Fruit fly (Drosophila melanogaster) whole organism, embryonic: Measurements from ENCODE around the gene Arp6.

Source experiments
- Abd-B ChIP-seq: fragments of 200-800 bp; sonication (Bioruptor generic); optimal IDR thresholded peaks from 2 replicates; lab custom pipeline; 2018; ENCODE audit warnings: missing biosample characterization, mild to moderate bottlenecking, missing genetic modification characterization, moderate library complexity
- Atf6 ChIP-seq: fragments of 200-800 bp; sonication (Bioruptor generic); IDR thresholded peaks from 2 replicates; pipeline ENCODE4 v1.3.6; 2022; ENCODE audit warnings: missing biosample characterization, missing genetic modification characterization
- CG12104 ChIP-seq: fragments of 200-800 bp; sonication (Bioruptor generic); optimal IDR thresholded peaks from 3 replicates; lab custom pipeline; 2016; ENCODE audit warnings: missing biosample characterization, missing genetic modification characterization
- CG14014 ChIP-seq: fragments of 200-800 bp; sonication (Bioruptor generic); IDR thresholded peaks from 2 replicates; pipeline ENCODE4 v1.3.6; 2022; ENCODE audit warnings: missing biosample characterization, missing genetic modification characterization
- CG14441 ChIP-seq: fragments of 200-800 bp; sonication (Bioruptor generic); IDR thresholded peaks from 2 replicates; pipeline ENCODE4 v1.3.6; 2022; ENCODE audit warnings: missing biosample characterization, missing genetic modification characterization
- CG15073 ChIP-seq: fragments of 200-800 bp; sonication (Bioruptor generic); optimal IDR thresholded peaks from 2 replicates; lab custom pipeline; 2016; ENCODE audit warnings: missing biosample characterization, missing genetic modification characterization
- CG17361 ChIP-seq: fragments of 200-800 bp; sonication (Bioruptor generic); IDR thresholded peaks from 3 replicates; pipeline ENCODE4 v1.3.6; 2022; ENCODE audit warnings: missing biosample characterization, missing genetic modification characterization
- CG18476 ChIP-seq: fragments of 200-800 bp; sonication (Bioruptor generic); optimal IDR thresholded peaks from 2 replicates; lab custom pipeline; 2016; ENCODE audit warnings: missing biosample characterization, mild to moderate bottlenecking, missing genetic modification characterization
- CG2116 ChIP-seq: fragments of 200-800 bp; sonication (Bioruptor generic); optimal IDR thresholded peaks from 3 replicates; lab custom pipeline; 2018; ENCODE audit warnings: missing biosample characterization, mild to moderate bottlenecking, missing genetic modification characterization
- CG2129 ChIP-seq: fragments of 200-800 bp; sonication (Bioruptor generic); IDR thresholded peaks from 2 replicates; pipeline ENCODE4 v1.3.6; 2022; ENCODE audit warnings: missing biosample characterization, missing genetic modification characterization; ENCODE audit not compliant: partially characterized antibody
- CG30431 ChIP-seq: fragments of 200-800 bp; sonication (Bioruptor generic); optimal IDR thresholded peaks from 2 replicates; lab custom pipeline; 2017; ENCODE audit warnings: missing biosample characterization, missing genetic modification characterization
- CG4707 ChIP-seq: fragments of 200-800 bp; sonication (Bioruptor generic); optimal IDR thresholded peaks from 2 replicates; lab custom pipeline; 2018; ENCODE audit warnings: missing biosample characterization, mild to moderate bottlenecking, missing genetic modification characterization, moderate library complexity
- CG6683 ChIP-seq: fragments of 200-800 bp; sonication (Bioruptor generic); optimal IDR thresholded peaks from 2 replicates; lab custom pipeline; 2017; ENCODE audit warnings: missing biosample characterization, mild to moderate bottlenecking, missing genetic modification characterization, missing genetic modification reagents
- CG9727 ChIP-seq: fragments of 200-800 bp; sonication (Bioruptor generic); optimal IDR thresholded peaks from 3 replicates; lab custom pipeline; 2017; ENCODE audit warnings: missing biosample characterization, mild to moderate bottlenecking, missing genetic modification characterization
- E2f2 ChIP-seq: fragments of 200-800 bp; sonication (Bioruptor generic); IDR thresholded peaks from 2 replicates; pipeline ENCODE4 v1.3.6; 2022; ENCODE audit warnings: missing biosample characterization, missing genetic modification characterization
- Hand ChIP-seq: fragments of 200-800 bp; sonication (Bioruptor generic); optimal IDR thresholded peaks from 2 replicates; lab custom pipeline; 2017; ENCODE audit warnings: mild to moderate bottlenecking, missing biosample characterization, missing genetic modification reagents, missing genetic modification characterization
- Hr39 ChIP-seq: fragments of >200 bp; optimal IDR thresholded peaks from 2 replicates; lab custom pipeline; 2017
- MBD-R2 ChIP-seq: fragments of 200-800 bp; sonication (Bioruptor generic); IDR thresholded peaks from 2 replicates; pipeline ENCODE4 v1.3.6; 2022; ENCODE audit warnings: missing biosample characterization, missing genetic modification characterization
- Med ChIP-seq: fragments of 200-800 bp; sonication (Bioruptor generic); peaks from one replicate; lab custom pipeline; 2016; ENCODE audit warnings: missing biosample characterization, missing genetic modification characterization, mild to moderate bottlenecking, inconsistent platforms, moderate library complexity
- Neu2 ChIP-seq: fragments of 200-800 bp; sonication (Bioruptor generic); optimal IDR thresholded peaks from 3 replicates; lab custom pipeline; 2016; ENCODE audit warnings: missing biosample characterization, missing genetic modification characterization, borderline replicate concordance
- Opbp ChIP-seq: fragments of 200-800 bp; sonication (Bioruptor generic); IDR thresholded peaks from 3 replicates; pipeline ENCODE4 v1.3.6; 2022; ENCODE audit warnings: missing biosample characterization, missing genetic modification characterization; ENCODE audit not compliant: partially characterized antibody
- Rx ChIP-seq: fragments of 200-800 bp; sonication (Bioruptor generic); IDR thresholded peaks from 2 replicates; pipeline ENCODE4 v1.3.6; 2022; ENCODE audit warnings: missing biosample characterization, missing genetic modification characterization
- Stat92E ChIP-seq, 3 experiments: fragments of >200 bp in 2 of 3; fragments of 200-800 bp in 1 of 3; sonication (Bioruptor generic) in 1 of 3; optimal IDR thresholded peaks; 2 replicates each; lab custom pipeline; 2017 to 2019; ENCODE audit warnings: missing biosample characterization in 3 of 3, missing genetic modification characterization in 3 of 3, mild to moderate bottlenecking in 1 of 3, moderate library complexity in 1 of 3
- TFAM ChIP-seq: fragments of 200-800 bp; sonication (Bioruptor generic); optimal IDR thresholded peaks from 2 replicates; lab custom pipeline; 2017; ENCODE audit warnings: missing biosample characterization, missing genetic modification characterization, inconsistent platforms
- al ChIP-seq: fragments of 200-800 bp; sonication (Bioruptor generic); IDR thresholded peaks from 2 replicates; pipeline ENCODE4 v1.3.6; 2022; ENCODE audit warnings: missing biosample characterization, missing genetic modification characterization
- ash1 ChIP-seq: fragments of 200-800 bp; sonication (Bioruptor generic); optimal IDR thresholded peaks from 2 replicates; lab custom pipeline; 2018; ENCODE audit warnings: missing biosample characterization, mild to moderate bottlenecking, missing genetic modification characterization
- az2 ChIP-seq: fragments of 200-800 bp; sonication (Bioruptor generic); optimal IDR thresholded peaks from 3 replicates; lab custom pipeline; 2016; ENCODE audit warnings: missing biosample characterization, missing genetic modification characterization
- bbx ChIP-seq: fragments of 200-800 bp; sonication (Bioruptor generic); IDR thresholded peaks from 2 replicates; pipeline ENCODE4 v1.3.6; 2022; ENCODE audit warnings: missing biosample characterization, missing genetic modification characterization; ENCODE audit not compliant: partially characterized antibody
- btn ChIP-seq: fragments of 200-800 bp; sonication (Bioruptor generic); optimal IDR thresholded peaks from 2 replicates; lab custom pipeline; 2016; ENCODE audit warnings: missing biosample characterization, missing genetic modification characterization
- ci ChIP-seq: fragments of 200-800 bp; sonication (Bioruptor generic); IDR thresholded peaks from 3 replicates; pipeline ENCODE4 v1.3.6; 2022; ENCODE audit warnings: missing biosample characterization, missing genetic modification characterization
- dimm ChIP-seq: fragments of 200-800 bp; sonication (Bioruptor generic); IDR thresholded peaks from 2 replicates; pipeline ENCODE4 v1.3.6; 2022; ENCODE audit warnings: missing biosample characterization, missing genetic modification characterization
- emc ChIP-seq: fragments of 200-800 bp; sonication (Bioruptor generic); optimal IDR thresholded peaks from 2 replicates; lab custom pipeline; 2016; ENCODE audit warnings: missing biosample characterization, missing genetic modification characterization
- ewg ChIP-seq: fragments of 200-800 bp; sonication (Bioruptor generic); optimal IDR thresholded peaks from 3 replicates; lab custom pipeline; 2017; ENCODE audit warnings: mild to moderate bottlenecking, missing biosample characterization, missing genetic modification reagents, missing genetic modification characterization
- fd3F ChIP-seq: fragments of 200-800 bp; sonication (Bioruptor generic); optimal IDR thresholded peaks from 2 replicates; lab custom pipeline; 2018; ENCODE audit warnings: missing biosample characterization, mild to moderate bottlenecking, missing genetic modification characterization, moderate library complexity
- fd96Cb ChIP-seq: fragments of 200-800 bp; sonication (Bioruptor generic); optimal IDR thresholded peaks from 2 replicates; lab custom pipeline; 2018; ENCODE audit warnings: missing biosample characterization, mild to moderate bottlenecking, missing genetic modification characterization, moderate library complexity
- h ChIP-seq: fragments of >200 bp; optimal IDR thresholded peaks from 2 replicates; lab custom pipeline; 2017
- klu ChIP-seq: fragments of 200-800 bp; sonication (Bioruptor generic); IDR thresholded peaks from 2 replicates; pipeline ENCODE4 v1.3.6; 2022; ENCODE audit warnings: missing biosample characterization, missing genetic modification characterization
- mld ChIP-seq: fragments of 200-800 bp; sonication (Bioruptor generic); IDR thresholded peaks from 3 replicates; pipeline ENCODE4 v1.3.6; 2022; ENCODE audit warnings: missing biosample characterization, missing genetic modification characterization; ENCODE audit not compliant: partially characterized antibody
- peb ChIP-seq: fragments of 200-800 bp; sonication (Bioruptor generic); IDR thresholded peaks from 2 replicates; pipeline ENCODE4 v1.3.6; 2022; ENCODE audit warnings: missing biosample characterization, missing genetic modification characterization
- pum ChIP-seq: fragments of 200-800 bp; sonication (Bioruptor generic); optimal IDR thresholded peaks from 2 replicates; lab custom pipeline; 2016; ENCODE audit warnings: missing biosample characterization, missing genetic modification characterization
- pzg ChIP-seq: fragments of 200-800 bp; sonication (Bioruptor generic); optimal IDR thresholded peaks from 3 replicates; lab custom pipeline; 2018; ENCODE audit warnings: missing biosample characterization, mild to moderate bottlenecking, missing genetic modification characterization, moderate library complexity
- ranshi ChIP-seq: fragments of 200-800 bp; sonication (Bioruptor generic); IDR thresholded peaks from 2 replicates; pipeline ENCODE4 v1.3.6; 2022; ENCODE audit warnings: missing biosample characterization, missing genetic modification characterization
- sim ChIP-seq: fragments of 200-800 bp; sonication (Bioruptor generic); IDR thresholded peaks from 2 replicates; pipeline ENCODE4 v1.3.6; 2022; ENCODE audit warnings: missing biosample characterization, missing genetic modification characterization
- sna ChIP-seq: fragments of 200-800 bp; sonication (Bioruptor generic); IDR thresholded peaks from 2 replicates; pipeline ENCODE4 v1.3.6; 2022; ENCODE audit warnings: missing biosample characterization, missing genetic modification characterization; ENCODE audit not compliant: partially characterized antibody
- sob ChIP-seq: fragments of 200-800 bp; sonication (Bioruptor generic); IDR thresholded peaks from 2 replicates; pipeline ENCODE4 v1.3.6; 2022; ENCODE audit warnings: missing biosample characterization, missing genetic modification characterization
- sqz ChIP-seq: fragments of 200-800 bp; sonication (Bioruptor generic); optimal IDR thresholded peaks from 3 replicates; lab custom pipeline; 2018; ENCODE audit warnings: missing biosample characterization, mild to moderate bottlenecking, missing genetic modification characterization
- unpg ChIP-seq: fragments of 200-800 bp; sonication (Bioruptor generic); optimal IDR thresholded peaks from 3 replicates; lab custom pipeline; 2018; ENCODE audit warnings: missing biosample characterization, mild to moderate bottlenecking, missing genetic modification characterization, moderate library complexity
- zen2 ChIP-seq: fragments of 200-800 bp; sonication (Bioruptor generic); IDR thresholded peaks from 3 replicates; pipeline ENCODE4 v1.3.6; 2022; ENCODE audit warnings: missing biosample characterization, missing genetic modification characterization; ENCODE audit not compliant: partially characterized antibody
- zfh2 ChIP-seq: fragments of 200-800 bp; sonication (Bioruptor generic); optimal IDR thresholded peaks from 2 replicates; lab custom pipeline; 2016; ENCODE audit warnings: missing biosample characterization, missing genetic modification characterization

Gene Arp6

dm6 chrX:15733192-15733892, 3.6 kb downstream of the Arp6 start (continued):
- TF ChIP-seq CG14441 (GFP tag; lab: Robert Waterston, UW) (no peak), CG15073 (no peak), zen2 (GFP tag; lab: Robert Waterston, UW) (no peak), CG9727 (GFP tag; lab: Kevin White, UChicago) (no peak), ci (peak; percentile 35; the same call in 1 of the 3 replicates), peb (GFP tag; lab: Robert Waterston, UW) (no peak), Neu2 (GFP tag; lab: Kevin White, UChicago) (no peak), ash1 (no peak), emc (GFP tag; lab: Kevin White, UChicago) (no peak), unpg (GFP tag; lab: Kevin White, UChicago) (no peak)

- TF ChIP-seq dimm (GFP tag; lab: Robert Waterston, UW) (no peak), ranshi (GFP tag; lab: Robert Waterston, UW) (no peak), Atf6 (GFP tag; lab: Robert Waterston, UW) (no peak), TFAM (no peak), CG12104 (GFP tag; lab: Kevin White, UChicago) (no peak), Opbp (GFP tag; lab: Robert Waterston, UW) (peak; percentile 78; the same call in 2 of the 3 replicates), Hand (GFP tag; lab: Kevin White, UChicago) (no peak), zfh2 (no peak), pzg (GFP tag; lab: Kevin White, UChicago) (peak; percentile 44), CG2129 (GFP tag; lab: Robert Waterston, UW) (peak; percentile 45; the same call in 1 of the 2 replicates), btn (GFP tag; lab: Kevin White, UChicago) (no peak), CG14014 (GFP tag; lab: Robert Waterston, UW) (no peak), sob (GFP tag; lab: Robert Waterston, UW) (no peak), E2f2 (GFP tag; lab: Robert Waterston, UW) (peak; percentile 87), sna (GFP tag; lab: Robert Waterston, UW) (peak; percentile 62), CG17361 (no peak), sim (no peak), mld (GFP tag; lab: Robert Waterston, UW) (peak; percentile 75; the same call in 2 of the 3 replicates), Rx (no peak), sqz (no peak), MBD-R2 (GFP tag; lab: Robert Waterston, UW) (peak; percentile 70), klu (GFP tag; lab: Robert Waterston, UW) (no peak), ewg (GFP tag; lab: Kevin White, UChicago) (no peak), h (lab: Kevin White, UChicago) (no peak), al (no peak), Med (peak; percentile 44), fd3F (no peak), CG30431 (GFP tag; lab: Kevin White, UChicago) (no peak), CG2116 (GFP tag; lab: Kevin White, UChicago) (peak; percentile 72), Stat92E (GFP tag; optimal IDR thresholded peaks at IDR 0.05; lab: Kevin White, UChicago) (no peak), az2 (no peak), Hr39 (lab: Kevin White, UChicago) (no peak), CG9727 (GFP tag; lab: Kevin White, UChicago) (no peak), bbx (GFP tag; lab: Robert Waterston, UW) (peak; percentile 84), CG6683 (GFP tag; lab: Kevin White, UChicago) (no peak), Abd-B (GFP tag; lab: Kevin White, UChicago) (no peak), CG4707 (GFP tag; lab: Kevin White, UChicago) (no peak), pum (GFP tag; lab: Kevin White, UChicago) (no peak), fd96Cb (tag; lab: Kevin White, UChicago) (no peak), CG18476 (GFP tag; lab: Kevin White, UChicago) (no peak)
Measured at dm6 chrX:15731968-15732367, 5.0 kb downstream of the Arp6 start, which contains the start of gene CG8191. Gene CG8191 (plus strand): TSS chrX:15732178.
